Fruit fly (Drosophila melanogaster) whole organism, embryonic: ENCODE results near the gene Pex10.

Experiments
- Adf1 ChIP-seq: fragments of 200-800 bp; sonication (Bioruptor generic); IDR thresholded peaks from 2 replicates; pipeline ENCODE4 v1.3.6; 2022; ENCODE audit warnings: missing biosample characterization, missing genetic modification characterization
- B-H1 ChIP-seq: fragments of 200-800 bp; sonication (Bioruptor generic); IDR thresholded peaks from 3 replicates; pipeline ENCODE4 v1.3.6; 2022; ENCODE audit warnings: missing biosample characterization, missing genetic modification characterization
- C15 ChIP-seq: fragments of 200-800 bp; sonication (Bioruptor generic); IDR thresholded peaks from 3 replicates; pipeline ENCODE4 v1.3.6; 2022; ENCODE audit warnings: missing biosample characterization, missing genetic modification characterization
- CG12236 ChIP-seq: fragments of 200-800 bp; sonication (Bioruptor generic); optimal IDR thresholded peaks from 2 replicates; lab custom pipeline; 2016; ENCODE audit warnings: missing biosample characterization, missing genetic modification characterization
- CG12299 ChIP-seq: fragments of 200-800 bp; sonication (Bioruptor generic); optimal IDR thresholded peaks from 2 replicates; lab custom pipeline; 2018; ENCODE audit warnings: missing biosample characterization, mild to moderate bottlenecking, missing genetic modification characterization
- CG1233 ChIP-seq: fragments of 200-800 bp; sonication (Bioruptor generic); optimal IDR thresholded peaks from 4 replicates; lab custom pipeline; 2018; ENCODE audit warnings: missing biosample characterization, mild to moderate bottlenecking, missing genetic modification characterization
- CG13424 ChIP-seq: fragments of 200-800 bp; sonication (Bioruptor generic); optimal IDR thresholded peaks from 2 replicates; lab custom pipeline; 2019; ENCODE audit warnings: missing biosample characterization, mild to moderate bottlenecking, missing genetic modification characterization, moderate library complexity
- CG14014 ChIP-seq: fragments of 200-800 bp; sonication (Bioruptor generic); IDR thresholded peaks from 2 replicates; pipeline ENCODE4 v1.3.6; 2022; ENCODE audit warnings: missing biosample characterization, missing genetic modification characterization
- CG15479 ChIP-seq: fragments of 200-800 bp; sonication (Bioruptor generic); optimal IDR thresholded peaks from 3 replicates; lab custom pipeline; 2019; ENCODE audit warnings: missing biosample characterization, mild to moderate bottlenecking, missing genetic modification characterization, moderate library complexity
- CG16863 ChIP-seq: fragments of 200-800 bp; sonication (Bioruptor generic); optimal IDR thresholded peaks from 3 replicates; lab custom pipeline; 2016; ENCODE audit warnings: missing biosample characterization, missing genetic modification characterization
- CG17568 ChIP-seq: fragments of 200-800 bp; sonication (Bioruptor generic); optimal IDR thresholded peaks from 2 replicates; lab custom pipeline; 2018; ENCODE audit warnings: missing biosample characterization, mild to moderate bottlenecking, missing genetic modification characterization, moderate library complexity
- CG18262 ChIP-seq: fragments of 200-800 bp; optimal IDR thresholded peaks from 3 replicates; lab custom pipeline; 2019; ENCODE audit warnings: missing biosample characterization, mild to moderate bottlenecking, missing genetic modification characterization, moderate library complexity
- CG2889 ChIP-seq: fragments of 200-800 bp; sonication (Bioruptor generic); IDR thresholded peaks from 3 replicates; pipeline ENCODE4 v1.3.6; 2022; ENCODE audit warnings: missing biosample characterization, missing genetic modification characterization
- CG31224 ChIP-seq: fragments of 200-800 bp; sonication (Bioruptor generic); IDR thresholded peaks from 2 replicates; pipeline ENCODE4 v1.3.6; 2022; ENCODE audit warnings: missing biosample characterization, missing genetic modification characterization
- CG31388 ChIP-seq: fragments of 200-800 bp; sonication (Bioruptor generic); optimal IDR thresholded peaks from 2 replicates; lab custom pipeline; 2016; ENCODE audit warnings: missing biosample characterization, missing genetic modification characterization
- CG43689 ChIP-seq: fragments of 200-800 bp; sonication (Bioruptor generic); IDR thresholded peaks from 2 replicates; pipeline ENCODE4 v1.3.6; 2022; ENCODE audit warnings: missing biosample characterization, missing genetic modification characterization
- CG6683 ChIP-seq: fragments of 200-800 bp; sonication (Bioruptor generic); optimal IDR thresholded peaks from 2 replicates; lab custom pipeline; 2017; ENCODE audit warnings: missing biosample characterization, mild to moderate bottlenecking, missing genetic modification characterization, missing genetic modification reagents
- CG8359 ChIP-seq: fragments of 200-800 bp; sonication (Bioruptor generic); optimal IDR thresholded peaks from 2 replicates; lab custom pipeline; 2017; ENCODE audit warnings: missing biosample characterization, mild to moderate bottlenecking, missing genetic modification characterization, borderline replicate concordance
- CG9609 ChIP-seq: fragments of 200-800 bp; sonication (Bioruptor generic); optimal IDR thresholded peaks from 3 replicates; lab custom pipeline; 2016; ENCODE audit warnings: missing biosample characterization, missing genetic modification characterization
- CrebB ChIP-seq: fragments of 200-800 bp; sonication (Bioruptor generic); optimal IDR thresholded peaks from 3 replicates; lab custom pipeline; 2018; ENCODE audit warnings: missing biosample characterization, mild to moderate bottlenecking, missing genetic modification characterization
- D ChIP-seq, 2 experiments: fragments of 200-800 bp in 1 of 2; fragments of >200 bp in 1 of 2; sonication (Bioruptor generic) in 1 of 2; optimal IDR thresholded peaks; 2 replicates in 1 of 2; 3 replicates in 1 of 2; lab custom pipeline; 2017; ENCODE audit warnings: mild to moderate bottlenecking in 1 of 2, missing biosample characterization in 1 of 2, missing genetic modification characterization in 1 of 2, missing genetic modification reagents in 1 of 2
- Doc2 ChIP-seq: fragments of 200-800 bp; sonication (Bioruptor generic); IDR thresholded peaks from 2 replicates; pipeline ENCODE4 v1.3.6; 2022; ENCODE audit warnings: missing biosample characterization, missing genetic modification characterization
- Dp ChIP-seq: fragments of 200-800 bp; sonication (Bioruptor generic); optimal IDR thresholded peaks from 2 replicates; lab custom pipeline; 2018; ENCODE audit warnings: missing biosample characterization, mild to moderate bottlenecking, missing genetic modification characterization, moderate library complexity
- E2f1 ChIP-seq: fragments of 200-800 bp; sonication (Bioruptor generic); IDR thresholded peaks from 2 replicates; pipeline ENCODE4 v1.3.6; 2022; ENCODE audit warnings: missing biosample characterization, missing genetic modification characterization
- Ets65A ChIP-seq: fragments of 200-800 bp; sonication (Bioruptor generic); peaks from one replicate; lab custom pipeline; 2016; ENCODE audit warnings: missing biosample characterization, missing genetic modification characterization
- Hmx ChIP-seq: fragments of 200-800 bp; sonication (Bioruptor generic); optimal IDR thresholded peaks from 2 replicates; lab custom pipeline; 2016; ENCODE audit warnings: missing biosample characterization, missing genetic modification characterization
- MTF-1 ChIP-seq: fragments of 200-800 bp; sonication (Bioruptor generic); optimal IDR thresholded peaks from 2 replicates; lab custom pipeline; 2018; ENCODE audit warnings: missing biosample characterization, mild to moderate bottlenecking, missing genetic modification characterization, borderline replicate concordance
- PHDP ChIP-seq: fragments of 200-800 bp; sonication (Bioruptor generic); optimal IDR thresholded peaks from 3 replicates; lab custom pipeline; 2018; ENCODE audit warnings: missing biosample characterization, mild to moderate bottlenecking, missing genetic modification characterization, moderate library complexity
- Scr ChIP-seq: fragments of 200-800 bp; sonication (Bioruptor generic); IDR thresholded peaks from 2 replicates; pipeline ENCODE4 v1.3.6; 2022; ENCODE audit warnings: missing biosample characterization, missing genetic modification characterization; ENCODE audit not compliant: partially characterized antibody
- Spps ChIP-seq: fragments of 200-800 bp; sonication (Bioruptor generic); optimal IDR thresholded peaks from 2 replicates; lab custom pipeline; 2018; ENCODE audit warnings: missing biosample characterization, mild to moderate bottlenecking, missing genetic modification characterization
- ab ChIP-seq: fragments of 200-800 bp; sonication (Bioruptor generic); optimal IDR thresholded peaks from 2 replicates; lab custom pipeline; 2016; ENCODE audit warnings: missing biosample characterization, missing genetic modification characterization
- bab2 ChIP-seq: fragments of 200-800 bp; sonication (Bioruptor generic); optimal IDR thresholded peaks from 2 replicates; lab custom pipeline; 2016; ENCODE audit warnings: missing biosample characterization, missing genetic modification characterization
- chinmo ChIP-seq: fragments of 200-800 bp; sonication (Bioruptor generic); IDR thresholded peaks from 4 replicates; pipeline ENCODE4 v1.3.6; 2022; ENCODE audit warnings: missing biosample characterization, missing genetic modification characterization; ENCODE audit not compliant: partially characterized antibody
- chn ChIP-seq: fragments of 200-800 bp; sonication (Bioruptor generic); optimal IDR thresholded peaks from 2 replicates; lab custom pipeline; 2016; ENCODE audit warnings: missing biosample characterization, missing genetic modification characterization
- ci ChIP-seq: fragments of 200-800 bp; sonication (Bioruptor generic); IDR thresholded peaks from 3 replicates; pipeline ENCODE4 v1.3.6; 2022; ENCODE audit warnings: missing biosample characterization, missing genetic modification characterization
- dan ChIP-seq: fragments of 200-800 bp; sonication (Bioruptor generic); IDR thresholded peaks from 2 replicates; pipeline ENCODE4 v1.3.6; 2022; ENCODE audit warnings: missing biosample characterization, missing genetic modification characterization
- dpn ChIP-seq, 2 experiments: fragments of 200-800 bp; sonication (Bioruptor generic); optimal IDR thresholded peaks; 3 replicates each; lab custom pipeline; 2016; ENCODE audit warnings: missing biosample characterization in 2 of 2, missing genetic modification characterization in 2 of 2
- ewg ChIP-seq: fragments of 200-800 bp; sonication (Bioruptor generic); optimal IDR thresholded peaks from 3 replicates; lab custom pipeline; 2017; ENCODE audit warnings: mild to moderate bottlenecking, missing biosample characterization, missing genetic modification reagents, missing genetic modification characterization
- grn ChIP-seq: fragments of 200-800 bp; sonication (Bioruptor generic); optimal IDR thresholded peaks from 3 replicates; lab custom pipeline; 2017; ENCODE audit warnings: missing biosample characterization, missing genetic modification characterization
- insv ChIP-seq, 2 experiments: fragments of 200-800 bp; sonication (Bioruptor generic); optimal IDR thresholded peaks; 3 replicates each; lab custom pipeline; 2016 to 2018; ENCODE audit warnings: missing biosample characterization in 2 of 2, missing genetic modification characterization in 2 of 2
- ken ChIP-seq: fragments of 200-800 bp; sonication (Bioruptor generic); IDR thresholded peaks from 3 replicates; pipeline ENCODE4 v1.3.6; 2022; ENCODE audit warnings: missing biosample characterization, missing genetic modification characterization
- nau ChIP-seq: fragments of 200-800 bp; sonication (Bioruptor generic); optimal IDR thresholded peaks from 3 replicates; lab custom pipeline; 2017; ENCODE audit warnings: missing biosample characterization, mild to moderate bottlenecking, missing genetic modification characterization, missing genetic modification reagents
- odd ChIP-seq: fragments of 200-800 bp; sonication (Bioruptor generic); optimal IDR thresholded peaks from 2 replicates; lab custom pipeline; 2017; ENCODE audit warnings: missing biosample characterization, mild to moderate bottlenecking, missing genetic modification characterization
- org-1 ChIP-seq: fragments of 200-800 bp; sonication (Bioruptor generic); optimal IDR thresholded peaks from 2 replicates; lab custom pipeline; 2017; ENCODE audit warnings: missing biosample characterization, missing genetic modification characterization
- p53 ChIP-seq: fragments of 200-800 bp; sonication (Bioruptor generic); optimal IDR thresholded peaks from 2 replicates; lab custom pipeline; 2016; ENCODE audit warnings: missing biosample characterization, missing genetic modification characterization
- pum ChIP-seq: fragments of 200-800 bp; sonication (Bioruptor generic); optimal IDR thresholded peaks from 2 replicates; lab custom pipeline; 2016; ENCODE audit warnings: missing biosample characterization, missing genetic modification characterization
- pzg ChIP-seq: fragments of 200-800 bp; sonication (Bioruptor generic); optimal IDR thresholded peaks from 3 replicates; lab custom pipeline; 2018; ENCODE audit warnings: missing biosample characterization, mild to moderate bottlenecking, missing genetic modification characterization, moderate library complexity
- toy ChIP-seq: fragments of 200-800 bp; sonication (Bioruptor generic); IDR thresholded peaks from 2 replicates; pipeline ENCODE4 v1.3.6; 2022; ENCODE audit warnings: missing biosample characterization, missing genetic modification characterization
- z ChIP-seq: fragments of 200-800 bp; sonication (Bioruptor generic); IDR thresholded peaks from 3 replicates; pipeline ENCODE4 v1.3.6; 2022; ENCODE audit warnings: missing biosample characterization, missing genetic modification characterization

The Pex10 gene

DNA sequence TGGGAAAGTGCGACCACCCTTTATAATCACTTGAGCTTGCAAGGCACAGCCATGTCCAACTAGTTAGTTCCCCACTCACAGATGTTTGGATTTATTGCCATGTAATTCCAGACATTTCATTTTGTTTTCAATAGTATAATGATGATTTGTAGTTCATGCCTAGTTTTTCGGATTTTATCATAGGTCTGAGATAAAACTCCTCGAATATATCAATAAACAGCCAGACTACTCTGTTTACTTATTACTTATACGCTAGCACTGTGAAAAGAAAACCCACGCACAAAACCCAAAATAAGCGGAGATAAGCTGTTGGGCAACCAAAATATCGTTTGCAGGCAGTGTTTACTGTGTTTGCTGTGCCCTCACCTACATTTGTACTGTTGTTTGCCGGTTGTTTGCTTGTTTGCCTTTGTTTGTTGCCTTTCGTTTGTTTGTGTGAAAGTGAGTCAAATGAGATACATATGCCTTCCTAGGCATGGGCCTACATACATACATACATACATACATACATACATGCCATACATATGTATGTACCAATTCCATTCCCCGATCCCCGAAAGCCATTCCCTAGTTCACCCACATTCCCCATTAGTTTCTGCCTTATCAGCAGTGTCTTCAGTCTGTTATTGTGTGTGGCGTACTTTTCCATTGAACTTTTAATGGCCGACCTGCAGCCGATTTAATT, 21.3 kb downstream of the Pex10 start (continued):
- no peak for TF ChIP-seq B-H1 (GFP tag; lab: Robert Waterston, UW)
- peak; percentile 62 for TF ChIP-seq pum
- no peak for TF ChIP-seq toy (GFP tag; lab: Robert Waterston, UW)
- peak; percentile 19 for TF ChIP-seq p53 (GFP tag; lab: Kevin White, UChicago)
- 0 out of 3 replicates have a peak, but pooled peaks have one; percentile 32 for TF ChIP-seq CG2889 (GFP tag; lab: Robert Waterston, UW)
- TF ChIP-seq chinmo: 0 out of 4 replicates have a peak, but pooled peaks have one; percentile 26
- 0 out of 2 replicates have a peak, but pooled peaks have one; percentile 13 for TF ChIP-seq CG14014
- TF ChIP-seq bab2 (GFP tag; lab: Kevin White, UChicago): peak; percentile 81
- no peak for TF ChIP-seq Doc2 (GFP tag; lab: Robert Waterston, UW)
- TF ChIP-seq CG43689 (GFP tag; lab: Robert Waterston, UW): peak; percentile 45; the same call in 1 of the 2 replicates
- TF ChIP-seq CG17568 (GFP tag; lab: Kevin White, UChicago): peak; percentile 73
- TF ChIP-seq CG15479: peak; percentile 80
- 0 out of 2 replicates have a peak, but pooled peaks have one; percentile 48 for TF ChIP-seq E2f1 (GFP tag; lab: Robert Waterston, UW)
- TF ChIP-seq CG16863: peak; percentile 56
- peak; percentile 81 for TF ChIP-seq CG8359 (GFP tag; lab: Kevin White, UChicago)
- peak; percentile 48 for TF ChIP-seq CG6683 (GFP tag; lab: Kevin White, UChicago)
- no peak; the same call in 1 of the 2 replicates for TF ChIP-seq Adf1 (GFP tag; lab: Robert Waterston, UW)
- peak; percentile 51 for TF ChIP-seq CG12299 (tag; lab: Kevin White, UChicago)
- peak; percentile 58; the same call in 1 of the 3 replicates for TF ChIP-seq ken (GFP tag; lab: Robert Waterston, UW)
- TF ChIP-seq z (GFP tag; lab: Robert Waterston, UW): peak; percentile 76
- peak; percentile 64 for TF ChIP-seq PHDP (tag; lab: Kevin White, UChicago)
- TF ChIP-seq Ets65A (GFP tag; lab: Kevin White, UChicago): peak; percentile 96
- TF ChIP-seq odd (GFP tag; lab: Kevin White, UChicago): peak; percentile 76
- TF ChIP-seq ci (GFP tag; lab: Robert Waterston, UW): peak; percentile 83
- no peak for TF ChIP-seq Hmx
- peak; percentile 16 for TF ChIP-seq CG9609
- peak; percentile 78 for TF ChIP-seq CG18262 (tag; lab: Kevin White, UChicago)
- TF ChIP-seq Dp (GFP tag; lab: Kevin White, UChicago): no peak
- peak; percentile 50 to 54 for TF ChIP-seq dpn (GFP tag; optimal IDR thresholded peaks at IDR 0.05; lab: Kevin White, UChicago)
- TF ChIP-seq nau (GFP tag; lab: Kevin White, UChicago): peak; percentile 86
- peak; percentile 80 for TF ChIP-seq CrebB (tag; lab: Kevin White, UChicago)
- TF ChIP-seq C15 (GFP tag; lab: Robert Waterston, UW): no peak
- peak; percentile 48 for TF ChIP-seq CG12236 (GFP tag; lab: Kevin White, UChicago)
- TF ChIP-seq Scr: no peak
- TF ChIP-seq CG1233 (GFP tag; lab: Kevin White, UChicago): peak; percentile 77
- TF ChIP-seq chn (GFP tag; lab: Kevin White, UChicago): peak; percentile 50
- peak; percentile 41 for TF ChIP-seq ewg (GFP tag; lab: Kevin White, UChicago)
- TF ChIP-seq CG13424 (tag; lab: Kevin White, UChicago): peak; percentile 74
- no peak for TF ChIP-seq CG31388
- no peak for TF ChIP-seq pzg (GFP tag; lab: Kevin White, UChicago)
- peak; percentile 90 for TF ChIP-seq MTF-1 (GFP tag; lab: Kevin White, UChicago)
- peak; percentile 71 for TF ChIP-seq Spps (tag; lab: Kevin White, UChicago)
- TF ChIP-seq org-1 (GFP tag; lab: Kevin White, UChicago): peak; percentile 78
- TF ChIP-seq CG31224 (GFP tag; lab: Robert Waterston, UW): no peak
- TF ChIP-seq insv (GFP tag; optimal IDR thresholded peaks at IDR 0.05; lab: Kevin White, UChicago): peak in 1 of 2 experiments; percentile 47
- no peak for TF ChIP-seq D (optimal IDR thresholded peaks at IDR 0.05; lab: Kevin White, UChicago)
- TF ChIP-seq D (GFP tag; optimal IDR thresholded peaks at IDR 0.05; lab: Kevin White, UChicago): peak; percentile 84
- TF ChIP-seq grn: peak; percentile 34
- no peak for TF ChIP-seq ab (GFP tag; lab: Kevin White, UChicago)
- no peak for TF ChIP-seq dan (GFP tag; lab: Robert Waterston, UW)
